Fruit fly (Drosophila melanogaster) whole organism, embryonic: ENCODE measurements around the gene CG7551.

Experiments used
- ATbp ChIP-seq: fragments of 200-800 bp; sonication (Bioruptor generic); optimal IDR thresholded peaks from 2 replicates; lab custom pipeline; 2017; ENCODE audit warnings: missing biosample characterization, mild to moderate bottlenecking, missing genetic modification characterization, missing genetic modification reagents
- B-H1 ChIP-seq: fragments of 200-800 bp; sonication (Bioruptor generic); IDR thresholded peaks from 3 replicates; pipeline ENCODE4 v1.3.6; 2022; ENCODE audit warnings: missing biosample characterization, missing genetic modification characterization
- B-H2 ChIP-seq: fragments of 200-800 bp; sonication (Bioruptor generic); optimal IDR thresholded peaks from 2 replicates; lab custom pipeline; 2018; ENCODE audit warnings: missing biosample characterization, mild to moderate bottlenecking, missing genetic modification characterization
- Blimp-1 ChIP-seq: fragments of 200-800 bp; sonication (Bioruptor generic); optimal IDR thresholded peaks from 3 replicates; lab custom pipeline; 2018; ENCODE audit warnings: missing biosample characterization, missing genetic modification characterization, mild to moderate bottlenecking, moderate library complexity, missing genetic modification reagents
- C15 ChIP-seq: fragments of 200-800 bp; sonication (Bioruptor generic); IDR thresholded peaks from 3 replicates; pipeline ENCODE4 v1.3.6; 2022; ENCODE audit warnings: missing biosample characterization, missing genetic modification characterization
- CG10209 ChIP-seq: fragments of 200-800 bp; sonication (Bioruptor generic); optimal IDR thresholded peaks from 3 replicates; lab custom pipeline; 2017; ENCODE audit warnings: missing biosample characterization, mild to moderate bottlenecking, missing genetic modification characterization, missing genetic modification reagents
- CG11456 ChIP-seq: fragments of 200-800 bp; sonication (Bioruptor generic); IDR thresholded peaks from 3 replicates; pipeline ENCODE4 v1.3.6; 2022; ENCODE audit warnings: missing biosample characterization, missing genetic modification characterization
- CG12104 ChIP-seq: fragments of 200-800 bp; sonication (Bioruptor generic); optimal IDR thresholded peaks from 3 replicates; lab custom pipeline; 2016; ENCODE audit warnings: missing biosample characterization, missing genetic modification characterization
- CG1233 ChIP-seq: fragments of 200-800 bp; sonication (Bioruptor generic); optimal IDR thresholded peaks from 4 replicates; lab custom pipeline; 2018; ENCODE audit warnings: missing biosample characterization, mild to moderate bottlenecking, missing genetic modification characterization
- CG14014 ChIP-seq: fragments of 200-800 bp; sonication (Bioruptor generic); IDR thresholded peaks from 2 replicates; pipeline ENCODE4 v1.3.6; 2022; ENCODE audit warnings: missing biosample characterization, missing genetic modification characterization
- CG14050 ChIP-seq: fragments of 200-800 bp; sonication (Bioruptor generic); IDR thresholded peaks from 3 replicates; pipeline ENCODE4 v1.3.6; 2022; ENCODE audit warnings: missing biosample characterization, missing genetic modification characterization
- CG14710 ChIP-seq: fragments of 200-800 bp; sonication (Bioruptor generic); optimal IDR thresholded peaks from 3 replicates; lab custom pipeline; 2019; ENCODE audit warnings: missing biosample characterization, mild to moderate bottlenecking, missing genetic modification characterization, moderate library complexity
- CG17385 ChIP-seq: fragments of 200-800 bp; sonication (Bioruptor generic); optimal IDR thresholded peaks from 3 replicates; lab custom pipeline; 2018; ENCODE audit warnings: missing biosample characterization, mild to moderate bottlenecking, missing genetic modification characterization
- CG18599 ChIP-seq: fragments of 200-800 bp; sonication (Bioruptor generic); optimal IDR thresholded peaks from 3 replicates; lab custom pipeline; 2017; ENCODE audit warnings: missing biosample characterization, missing genetic modification characterization, mild to moderate bottlenecking, moderate library complexity, missing genetic modification reagents
- CG2678 ChIP-seq: fragments of 200-800 bp; sonication (Bioruptor generic); optimal IDR thresholded peaks from 3 replicates; lab custom pipeline; 2019; ENCODE audit warnings: missing biosample characterization, mild to moderate bottlenecking, missing genetic modification characterization, moderate library complexity
- CG34224 ChIP-seq: fragments of 200-800 bp; sonication (Bioruptor generic); IDR thresholded peaks from 3 replicates; pipeline ENCODE4 v1.3.6; 2022; ENCODE audit warnings: missing biosample characterization, missing genetic modification characterization; ENCODE audit not compliant: partially characterized antibody
- CG3838 ChIP-seq: fragments of 200-800 bp; sonication (Bioruptor generic); optimal IDR thresholded peaks from 3 replicates; lab custom pipeline; 2016; ENCODE audit warnings: missing biosample characterization, missing genetic modification characterization
- CG7556 ChIP-seq: fragments of 200-800 bp; sonication (Bioruptor generic); optimal IDR thresholded peaks from 2 replicates; lab custom pipeline; 2017; ENCODE audit warnings: missing biosample characterization, mild to moderate bottlenecking, missing genetic modification characterization
- CG8944 ChIP-seq: fragments of 200-800 bp; sonication (Bioruptor generic); optimal IDR thresholded peaks from 3 replicates; lab custom pipeline; 2016; ENCODE audit warnings: missing biosample characterization, missing genetic modification characterization
- Camta ChIP-seq: fragments of 200-800 bp; sonication (Bioruptor generic); optimal IDR thresholded peaks from 2 replicates; lab custom pipeline; 2016; ENCODE audit warnings: missing biosample characterization, missing genetic modification characterization
- Doc2 ChIP-seq: fragments of 200-800 bp; sonication (Bioruptor generic); IDR thresholded peaks from 2 replicates; pipeline ENCODE4 v1.3.6; 2022; ENCODE audit warnings: missing biosample characterization, missing genetic modification characterization
- Doc3 ChIP-seq: fragments of 200-800 bp; sonication (Bioruptor generic); IDR thresholded peaks from 3 replicates; pipeline ENCODE4 v1.3.6; 2022; ENCODE audit warnings: missing biosample characterization, missing genetic modification characterization; ENCODE audit not compliant: partially characterized antibody
- Drgx ChIP-seq: fragments of 200-800 bp; sonication (Bioruptor generic); IDR thresholded peaks from 2 replicates; pipeline ENCODE4 v1.3.6; 2022; ENCODE audit warnings: missing biosample characterization, missing genetic modification characterization
- HLH3B ChIP-seq: fragments of 200-800 bp; sonication (Bioruptor generic); IDR thresholded peaks from 2 replicates; pipeline ENCODE4 v1.3.6; 2022; ENCODE audit warnings: missing biosample characterization, missing genetic modification characterization
- HLH54F ChIP-seq: fragments of 200-800 bp; sonication (Bioruptor generic); optimal IDR thresholded peaks from 3 replicates; lab custom pipeline; 2016; ENCODE audit warnings: missing biosample characterization, missing genetic modification characterization
- Kr ChIP-seq: fragments of 200-800 bp; sonication (Bioruptor generic); optimal IDR thresholded peaks from 2 replicates; lab custom pipeline; 2017; ENCODE audit warnings: missing biosample characterization, mild to moderate bottlenecking, missing genetic modification characterization
- NK7.1 ChIP-seq: fragments of 200-800 bp; sonication (Bioruptor generic); optimal IDR thresholded peaks from 3 replicates; lab custom pipeline; 2016; ENCODE audit warnings: missing biosample characterization, missing genetic modification characterization
- Opbp ChIP-seq: fragments of 200-800 bp; sonication (Bioruptor generic); IDR thresholded peaks from 3 replicates; pipeline ENCODE4 v1.3.6; 2022; ENCODE audit warnings: missing biosample characterization, missing genetic modification characterization; ENCODE audit not compliant: partially characterized antibody
- Pdp1 ChIP-seq, 2 experiments: fragments of 200-800 bp; sonication (Bioruptor generic); optimal IDR thresholded peaks; 3 replicates each; lab custom pipeline; 2016; ENCODE audit warnings: missing biosample characterization in 2 of 2, missing genetic modification characterization in 2 of 2, mild to moderate bottlenecking in 1 of 2, moderate library complexity in 1 of 2
- Ptx1 ChIP-seq: fragments of 200-800 bp; sonication (Bioruptor generic); IDR thresholded peaks from 2 replicates; pipeline ENCODE4 v1.3.6; 2022; ENCODE audit warnings: missing biosample characterization, missing genetic modification characterization
- Ravus ChIP-seq: fragments of 200-800 bp; sonication (Bioruptor generic); IDR thresholded peaks from 2 replicates; pipeline ENCODE4 v1.3.6; 2022; ENCODE audit warnings: missing biosample characterization, missing genetic modification characterization
- Usf ChIP-seq: fragments of 200-800 bp; sonication (Bioruptor generic); optimal IDR thresholded peaks from 2 replicates; lab custom pipeline; 2017; ENCODE audit warnings: missing genotype, missing biosample characterization, missing genetic modification characterization
- bbx ChIP-seq: fragments of 200-800 bp; sonication (Bioruptor generic); IDR thresholded peaks from 2 replicates; pipeline ENCODE4 v1.3.6; 2022; ENCODE audit warnings: missing biosample characterization, missing genetic modification characterization; ENCODE audit not compliant: partially characterized antibody
- dpn ChIP-seq, 2 experiments: fragments of 200-800 bp; sonication (Bioruptor generic); optimal IDR thresholded peaks; 3 replicates each; lab custom pipeline; 2016; ENCODE audit warnings: missing biosample characterization in 2 of 2, missing genetic modification characterization in 2 of 2
- eve ChIP-seq, 2 experiments: fragments of >200 bp; optimal IDR thresholded peaks; 2 replicates each; lab custom pipeline; 2017; ENCODE audit warnings: missing biosample characterization in 2 of 2, missing genetic modification characterization in 2 of 2
- gem ChIP-seq: fragments of 200-800 bp; sonication (Bioruptor generic); optimal IDR thresholded peaks from 2 replicates; lab custom pipeline; 2019; ENCODE audit warnings: missing biosample characterization, mild to moderate bottlenecking, missing genetic modification characterization, moderate library complexity
- gsb-n ChIP-seq: fragments of 200-800 bp; sonication (Bioruptor generic); optimal IDR thresholded peaks from 3 replicates; lab custom pipeline; 2018; ENCODE audit warnings: missing biosample characterization, mild to moderate bottlenecking, missing genetic modification characterization
- hkb ChIP-seq, 2 experiments: fragments of 200-800 bp in 1 of 2; fragments of >200 bp in 1 of 2; sonication (Bioruptor generic) in 1 of 2; IDR thresholded peaks in 1 of 2; optimal IDR thresholded peaks in 1 of 2; 2 replicates each; pipeline versions ENCODE4 v1.3.6 to Lab custom; 2017 to 2022; ENCODE audit warnings: missing biosample characterization in 1 of 2, missing genetic modification characterization in 1 of 2
- knrl ChIP-seq: fragments of 200-800 bp; sonication (Bioruptor generic); IDR thresholded peaks from 3 replicates; pipeline ENCODE4 v1.3.6; 2022; ENCODE audit warnings: missing biosample characterization, missing genetic modification characterization; ENCODE audit not compliant: partially characterized antibody
- lab ChIP-seq: fragments of 200-800 bp; sonication (Bioruptor generic); optimal IDR thresholded peaks from 3 replicates; lab custom pipeline; 2017; ENCODE audit warnings: missing biosample characterization, missing genetic modification characterization, mild to moderate bottlenecking, moderate library complexity, missing genetic modification reagents
- nerfin-1 ChIP-seq: fragments of 200-800 bp; sonication (Bioruptor generic); optimal IDR thresholded peaks from 3 replicates; lab custom pipeline; 2019; ENCODE audit warnings: missing biosample characterization, mild to moderate bottlenecking, missing genetic modification characterization, moderate library complexity
- otp ChIP-seq: fragments of 200-800 bp; sonication (Bioruptor generic); IDR thresholded peaks from 3 replicates; pipeline ENCODE4, ENCODE4 v1.3.6; 2022; ENCODE audit warnings: missing biosample characterization, missing genetic modification characterization
- rib ChIP-seq: fragments of 200-800 bp; sonication (Bioruptor generic); IDR thresholded peaks from 2 replicates; pipeline ENCODE4 v1.3.6; 2022; ENCODE audit warnings: missing biosample characterization, missing genetic modification characterization
- seq ChIP-seq: fragments of 200-800 bp; sonication (Bioruptor generic); IDR thresholded peaks from 2 replicates; pipeline ENCODE4 v1.3.6; 2022; ENCODE audit warnings: missing biosample characterization, missing genetic modification characterization
- sima ChIP-seq: fragments of 200-800 bp; sonication (Bioruptor generic); optimal IDR thresholded peaks from 2 replicates; lab custom pipeline; 2016; ENCODE audit warnings: missing biosample characterization, missing genetic modification characterization
- slbo ChIP-seq: fragments of 200-800 bp; sonication (Bioruptor generic); IDR thresholded peaks from 2 replicates; pipeline ENCODE4 v1.3.6; 2022; ENCODE audit warnings: missing biosample characterization, missing genetic modification characterization
- sqz ChIP-seq: fragments of 200-800 bp; sonication (Bioruptor generic); optimal IDR thresholded peaks from 3 replicates; lab custom pipeline; 2018; ENCODE audit warnings: missing biosample characterization, mild to moderate bottlenecking, missing genetic modification characterization
- tup ChIP-seq: fragments of 200-800 bp; sonication (Bioruptor generic); optimal IDR thresholded peaks from 2 replicates; lab custom pipeline; 2016; ENCODE audit warnings: missing biosample characterization, mild to moderate bottlenecking, missing genetic modification characterization, moderate library complexity
- twi ChIP-seq: fragments of 200-800 bp; optimal IDR thresholded peaks from 2 replicates; lab custom pipeline; 2019; ENCODE audit warnings: missing biosample characterization, mild to moderate bottlenecking, missing genetic modification characterization, moderate library complexity
- zfh1 ChIP-seq: fragments of 200-800 bp; sonication (Bioruptor generic); IDR thresholded peaks from 3 replicates; pipeline ENCODE4 v1.3.6; 2022; ENCODE audit warnings: missing biosample characterization, missing genetic modification characterization

CG7551 gene

DNA sequence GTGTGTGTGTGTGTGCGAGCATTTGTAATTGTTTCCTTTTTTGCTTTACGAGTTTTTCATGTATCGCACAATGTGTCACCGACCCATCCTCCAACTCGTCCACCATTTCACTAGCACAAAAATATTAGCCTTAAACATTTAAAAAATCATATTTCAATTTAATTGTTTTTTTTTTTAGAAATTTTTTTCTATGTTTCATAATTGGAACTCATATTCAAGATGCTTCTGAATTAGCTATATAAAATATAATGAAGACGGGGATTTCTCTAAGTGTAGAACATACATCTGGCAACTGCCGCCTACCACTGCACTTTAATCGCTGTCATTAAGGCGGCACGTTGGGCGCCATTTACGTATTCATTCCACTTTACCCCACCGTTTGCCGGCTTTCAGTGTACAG, 18.7 kb upstream of the CG7551 start (continued):
- TF ChIP-seq lab (GFP tag; lab: Kevin White, UChicago) (peak; percentile 11), Doc2 (GFP tag; lab: Robert Waterston, UW) (no peak), zfh1 (GFP tag; lab: Robert Waterston, UW) (peak; percentile 36; the same call in 1 of the 3 replicates), Drgx (peak; percentile 48; the same call in 1 of the 2 replicates), Kr (GFP tag; lab: Kevin White, UChicago) (no peak), Usf (GFP tag; lab: Kevin White, UChicago) (no peak), bbx (GFP tag; lab: Robert Waterston, UW) (no peak), Opbp (GFP tag; lab: Robert Waterston, UW) (no peak), HLH54F (GFP tag; lab: Kevin White, UChicago) (no peak), CG8944 (GFP tag; lab: Kevin White, UChicago) (no peak), sqz (GFP tag; lab: Kevin White, UChicago) (no peak), CG2678 (tag; lab: Kevin White, UChicago) (peak; percentile 18), seq (GFP tag; lab: Robert Waterston, UW) (no peak), CG7556 (GFP tag; lab: Kevin White, UChicago) (peak; percentile 7), CG14050 (no peak), gsb-n (tag; lab: Kevin White, UChicago) (no peak), sima (GFP tag; lab: Kevin White, UChicago) (no peak), nerfin-1 (no peak), CG10209 (peak; percentile 1), CG18599 (peak; percentile 4), dpn (GFP tag; optimal IDR thresholded peaks at IDR 0.05; lab: Kevin White, UChicago) (no peak), CG14710 (tag; lab: Kevin White, UChicago) (peak; percentile 13), otp (GFP tag; lab: Robert Waterston, UW) (no peak), CG1233 (no peak), eve (GFP tag; optimal IDR thresholded peaks at IDR 0.05; lab: Kevin White, UChicago) (no peak), gem (tag; lab: Kevin White, UChicago) (peak; percentile 18), tup (no peak), CG3838 (GFP tag; lab: Kevin White, UChicago) (no peak), B-H2 (GFP tag; lab: Kevin White, UChicago) (no peak), CG14014 (GFP tag; lab: Robert Waterston, UW) (0 out of 2 replicates have a peak, but pooled peaks have one; percentile 31), hkb (optimal IDR thresholded peaks at IDR 0.05; lab: Kevin White, UChicago) (no peak), hkb (GFP tag; IDR thresholded peaks at IDR 0.05; lab: Robert Waterston, UW) (0 out of 2 replicates have a peak, but pooled peaks have one; percentile 38), CG11456 (GFP tag; lab: Robert Waterston, UW) (no peak), Doc3 (GFP tag; lab: Robert Waterston, UW) (no peak), ATbp (GFP tag; lab: Kevin White, UChicago) (no peak), CG12104 (GFP tag; lab: Kevin White, UChicago) (no peak), Ravus (GFP tag; lab: Robert Waterston, UW) (no peak), CG17385 (GFP tag; lab: Kevin White, UChicago) (no peak), B-H1 (no peak), twi (tag; lab: Kevin White, UChicago) (no peak), C15 (GFP tag; lab: Robert Waterston, UW) (no peak), CG34224 (GFP tag; lab: Robert Waterston, UW) (no peak), Blimp-1 (GFP tag; lab: Kevin White, UChicago) (peak; percentile 11), Ptx1 (peak; percentile 22; the same call in 1 of the 2 replicates), NK7.1 (GFP tag; lab: Kevin White, UChicago) (no peak), Camta (GFP tag; lab: Kevin White, UChicago) (no peak), knrl (GFP tag; lab: Robert Waterston, UW) (no peak), HLH3B (GFP tag; lab: Robert Waterston, UW) (0 out of 2 replicates have a peak, but pooled peaks have one; percentile 22), Pdp1 (GFP tag; optimal IDR thresholded peaks at IDR 0.05; lab: Kevin White, UChicago) (no peak), slbo (GFP tag; lab: Robert Waterston, UW) (peak; percentile 30; the same call in 1 of the 2 replicates), rib (GFP tag; lab: Robert Waterston, UW) (no peak)
